Fruit fly (Drosophila melanogaster): Measurements from ENCODE around the gene SdhBL.

The SdhBL gene

DNA sequence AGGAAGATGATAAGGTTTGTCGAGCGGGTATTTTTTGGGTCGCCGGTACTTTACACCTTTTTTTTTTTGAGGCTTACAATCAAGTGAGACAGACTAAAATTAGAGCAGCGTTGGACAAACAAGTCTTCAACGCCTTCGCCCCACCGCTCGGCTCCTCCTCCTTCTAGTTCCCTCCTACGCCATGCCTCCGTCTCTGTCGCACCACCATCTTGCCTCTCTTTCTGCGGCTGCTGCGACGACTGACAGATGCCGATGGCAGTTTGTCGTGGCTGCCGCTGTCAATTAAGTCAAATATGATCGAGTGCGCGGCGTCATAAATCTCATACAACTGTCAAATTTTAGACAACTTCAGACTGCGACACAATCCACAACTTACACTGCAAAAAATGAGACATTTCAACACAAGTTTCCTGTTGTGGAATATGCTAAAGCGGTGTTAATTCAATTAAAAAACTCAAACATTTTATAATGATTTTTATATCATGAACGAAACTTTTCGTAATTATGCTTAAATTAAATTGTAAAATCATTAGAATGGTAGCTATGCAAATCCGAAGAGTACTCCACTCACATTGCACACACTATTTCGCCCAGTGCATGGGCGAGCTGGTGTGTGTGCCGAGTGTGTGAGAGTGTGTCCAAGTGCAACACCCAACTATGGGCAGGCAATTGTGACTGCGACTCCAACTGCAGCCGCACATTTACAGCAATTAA is 26.6 kb downstream of the SdhBL start (continued):
- TF ChIP-seq hb (GFP tag; IDR thresholded peaks at IDR 0.05; ENCODE audit: partially characterized antibody) (no peak), bcd (GFP tag; optimal IDR thresholded peaks at IDR 0.05) (peak; percentile 18), CG12659 (GFP tag; optimal IDR thresholded peaks at IDR 0.05) (peak; percentile 25), ERR (GFP tag; optimal IDR thresholded peaks at IDR 0.05) (no peak), fd64A (GFP tag; optimal IDR thresholded peaks at IDR 0.05) (no peak), rib (GFP tag; IDR thresholded peaks at IDR 0.05) (no peak), nerfin-2 (GFP tag; IDR thresholded peaks at IDR 0.05; ENCODE audit: partially characterized antibody) (no peak), CG3065 (GFP tag; optimal IDR thresholded peaks at IDR 0.05) (no peak), CG8765 (GFP tag; IDR thresholded peaks at IDR 0.05) (no peak), Dref (GFP tag; IDR thresholded peaks at IDR 0.05) (no peak), az2 (GFP tag; optimal IDR thresholded peaks at IDR 0.05) (peak; percentile 36), CG4424 (GFP tag; optimal IDR thresholded peaks at IDR 0.05) (peak; percentile 36), corto (GFP tag; optimal IDR thresholded peaks at IDR 0.05) (no peak), HLH54F (GFP tag; optimal IDR thresholded peaks at IDR 0.05) (no peak), CG3407 (GFP tag; optimal IDR thresholded peaks at IDR 0.05) (peak; percentile 13), CG10431 (GFP tag; optimal IDR thresholded peaks at IDR 0.05) (no peak), CG16779 (GFP tag; IDR thresholded peaks at IDR 0.05) (no peak), Dip2 (GFP tag; IDR thresholded peaks at IDR 0.05) (no peak), TFAM (GFP tag; optimal IDR thresholded peaks at IDR 0.05) (no peak), CG10543 (GFP tag; optimal IDR thresholded peaks at IDR 0.05) (no peak), CG18476 (GFP tag; optimal IDR thresholded peaks at IDR 0.05) (no peak), p53 (GFP tag; optimal IDR thresholded peaks at IDR 0.05) (no peak), Trl (optimal IDR thresholded peaks at IDR 0.05) (no peak), Trl (GFP tag; optimal IDR thresholded peaks at IDR 0.05) (no peak), zen (tag; optimal IDR thresholded peaks at IDR 0.05) (no peak), CG2202 (tag; optimal IDR thresholded peaks at IDR 0.05) (peak; percentile 24), CG31388 (GFP tag; optimal IDR thresholded peaks at IDR 0.05) (no peak), CG6272 (GFP tag; IDR thresholded peaks at IDR 0.05) (no peak), CG6175 (GFP tag; IDR thresholded peaks at IDR 0.05) (no peak), Ssrp (tag; optimal IDR thresholded peaks at IDR 0.05) (peak; percentile 66), CG16813 (GFP tag; IDR thresholded peaks at IDR 0.05; ENCODE audit: partially characterized antibody) (no peak), CG12104 (GFP tag; optimal IDR thresholded peaks at IDR 0.05) (peak; percentile 24), wdn (GFP tag; IDR thresholded peaks at IDR 0.05) (no peak), CG11456 (GFP tag; IDR thresholded peaks at IDR 0.05) (no peak), hbn (GFP tag; IDR thresholded peaks at IDR 0.05; ENCODE audit: partially characterized antibody) (no peak), CG2199 (GFP tag; IDR thresholded peaks at IDR 0.05) (no peak), CG10147 (GFP tag; optimal IDR thresholded peaks at IDR 0.05) (no peak), CG10654 (GFP tag; optimal IDR thresholded peaks at IDR 0.05) (no peak), sd (tag; optimal IDR thresholded peaks at IDR 0.05) (no peak), cato (GFP tag; optimal IDR thresholded peaks at IDR 0.05; ENCODE audit: borderline replicate concordance) (peak; percentile 10), Asciz (GFP tag; optimal IDR thresholded peaks at IDR 0.05) (peak; percentile 17), gcm2 (GFP tag; optimal IDR thresholded peaks at IDR 0.05) (no peak), CG13296 (GFP tag; optimal IDR thresholded peaks at IDR 0.05) (no peak), Sox102F (GFP tag; optimal IDR thresholded peaks at IDR 0.05) (peak; percentile 69), CG10462 (GFP tag; optimal IDR thresholded peaks at IDR 0.05) (no peak), CG3281 (GFP tag; optimal IDR thresholded peaks at IDR 0.05) (no peak), fd96Cb (tag; optimal IDR thresholded peaks at IDR 0.05) (peak; percentile 58), CG7271 (tag; optimal IDR thresholded peaks at IDR 0.05) (no peak), danr (GFP tag; IDR thresholded peaks at IDR 0.05) (no peak), CG13624 (GFP tag; optimal IDR thresholded peaks at IDR 0.05) (no peak), CG18619 (GFP tag; optimal IDR thresholded peaks at IDR 0.05) (no peak)

Measured in whole organism, embryonic.